Fruit fly (Drosophila melanogaster) whole organism, embryonic: Measurements from ENCODE around the gene CG32462.

Source experiments
- CG10565 ChIP-seq: fragments of 200-800 bp; sonication (Bioruptor generic); optimal IDR thresholded peaks from 3 replicates; lab custom pipeline; 2016; ENCODE audit warnings: missing biosample characterization, mild to moderate bottlenecking, missing genetic modification characterization
- CG11560 ChIP-seq: fragments of 200-800 bp; sonication (Bioruptor generic); IDR thresholded peaks from 3 replicates; pipeline ENCODE4 v1.3.6; 2022; ENCODE audit warnings: missing biosample characterization, missing genetic modification characterization
- CG12769 ChIP-seq: fragments of 200-800 bp; sonication (Bioruptor generic); optimal IDR thresholded peaks from 2 replicates; lab custom pipeline; 2019; ENCODE audit warnings: missing biosample characterization, mild to moderate bottlenecking, missing genetic modification characterization, moderate library complexity
- CG14014 ChIP-seq: fragments of 200-800 bp; sonication (Bioruptor generic); IDR thresholded peaks from 2 replicates; pipeline ENCODE4 v1.3.6; 2022; ENCODE audit warnings: missing biosample characterization, missing genetic modification characterization
- CG14441 ChIP-seq: fragments of 200-800 bp; sonication (Bioruptor generic); IDR thresholded peaks from 2 replicates; pipeline ENCODE4 v1.3.6; 2022; ENCODE audit warnings: missing biosample characterization, missing genetic modification characterization
- CG15011 ChIP-seq: fragments of 200-800 bp; sonication (Bioruptor generic); optimal IDR thresholded peaks from 3 replicates; lab custom pipeline; 2018; ENCODE audit warnings: missing biosample characterization, mild to moderate bottlenecking, missing genetic modification characterization
- CG16815 ChIP-seq: fragments of 200-800 bp; sonication (Bioruptor generic); optimal IDR thresholded peaks from 3 replicates; lab custom pipeline; 2017; ENCODE audit warnings: missing biosample characterization, mild to moderate bottlenecking, missing genetic modification characterization
- CG17186 ChIP-seq: fragments of 200-800 bp; sonication (Bioruptor generic); optimal IDR thresholded peaks from 3 replicates; lab custom pipeline; 2017; ENCODE audit warnings: missing biosample characterization, missing genetic modification reagents, missing genetic modification characterization
- CG17328 ChIP-seq: fragments of 200-800 bp; sonication (Bioruptor generic); IDR thresholded peaks from 2 replicates; pipeline ENCODE4 v1.3.6; 2022; ENCODE audit warnings: missing biosample characterization, missing genetic modification characterization
- CG1832 ChIP-seq: fragments of 200-800 bp; sonication (Bioruptor generic); optimal IDR thresholded peaks from 2 replicates; lab custom pipeline; 2017; ENCODE audit warnings: missing biosample characterization, mild to moderate bottlenecking, missing genetic modification characterization, inconsistent platforms
- CG18599 ChIP-seq: fragments of 200-800 bp; sonication (Bioruptor generic); optimal IDR thresholded peaks from 3 replicates; lab custom pipeline; 2017; ENCODE audit warnings: missing biosample characterization, missing genetic modification characterization, mild to moderate bottlenecking, moderate library complexity, missing genetic modification reagents
- CG30020 ChIP-seq: fragments of 200-800 bp; optimal IDR thresholded peaks from 2 replicates; lab custom pipeline; 2019; ENCODE audit warnings: missing biosample characterization, mild to moderate bottlenecking, missing genetic modification characterization, moderate library complexity
- CG3847 ChIP-seq: fragments of 200-800 bp; sonication (Bioruptor generic); IDR thresholded peaks from 2 replicates; pipeline ENCODE4 v1.3.6; 2022; ENCODE audit warnings: missing biosample characterization, missing genetic modification characterization
- CG5953 ChIP-seq: fragments of 200-800 bp; sonication (Bioruptor generic); IDR thresholded peaks from 2 replicates; pipeline ENCODE4 v1.3.6; 2022; ENCODE audit warnings: missing biosample characterization, missing genetic modification characterization
- CG7556 ChIP-seq: fragments of 200-800 bp; sonication (Bioruptor generic); optimal IDR thresholded peaks from 2 replicates; lab custom pipeline; 2017; ENCODE audit warnings: missing biosample characterization, mild to moderate bottlenecking, missing genetic modification characterization
- CG7963 ChIP-seq: fragments of 200-800 bp; sonication (Bioruptor generic); IDR thresholded peaks from 3 replicates; pipeline ENCODE4 v1.3.6; 2022; ENCODE audit warnings: missing biosample characterization, missing genetic modification characterization; ENCODE audit not compliant: partially characterized antibody
- CG8944 ChIP-seq: fragments of 200-800 bp; sonication (Bioruptor generic); optimal IDR thresholded peaks from 3 replicates; lab custom pipeline; 2016; ENCODE audit warnings: missing biosample characterization, missing genetic modification characterization
- Dbx ChIP-seq: fragments of 200-800 bp; sonication (Bioruptor generic); IDR thresholded peaks from 3 replicates; pipeline ENCODE4 v1.3.6; 2022; ENCODE audit warnings: missing biosample characterization, missing genetic modification characterization
- Gug ChIP-seq: fragments of 200-800 bp; sonication (Bioruptor generic); IDR thresholded peaks from 4 replicates; pipeline ENCODE4 v1.3.6; 2022; ENCODE audit warnings: missing biosample characterization, missing genetic modification characterization
- HLHmδ ChIP-seq: fragments of 200-800 bp; sonication (Bioruptor generic); optimal IDR thresholded peaks from 2 replicates; lab custom pipeline; 2018; ENCODE audit warnings: missing biosample characterization, mild to moderate bottlenecking, missing genetic modification characterization, moderate library complexity
- Hand ChIP-seq: fragments of 200-800 bp; sonication (Bioruptor generic); optimal IDR thresholded peaks from 2 replicates; lab custom pipeline; 2017; ENCODE audit warnings: mild to moderate bottlenecking, missing biosample characterization, missing genetic modification reagents, missing genetic modification characterization
- Lpt ChIP-seq: fragments of >200 bp; optimal IDR thresholded peaks from 2 replicates; lab custom pipeline; 2018; ENCODE audit warnings: missing biosample characterization, missing genetic modification characterization
- MTF-1 ChIP-seq: fragments of 200-800 bp; sonication (Bioruptor generic); optimal IDR thresholded peaks from 2 replicates; lab custom pipeline; 2018; ENCODE audit warnings: missing biosample characterization, mild to moderate bottlenecking, missing genetic modification characterization, borderline replicate concordance
- Max ChIP-seq: fragments of 200-800 bp; sonication (Bioruptor generic); optimal IDR thresholded peaks from 2 replicates; lab custom pipeline; 2016; ENCODE audit warnings: missing biosample characterization, mild to moderate bottlenecking, missing genetic modification characterization
- Nf-YA ChIP-seq: fragments of 200-800 bp; sonication (Bioruptor generic); IDR thresholded peaks from 2 replicates; pipeline ENCODE4 v1.3.6; 2022; ENCODE audit warnings: missing biosample characterization, missing genetic modification characterization
- Rfx ChIP-seq: fragments of 200-800 bp; sonication (Bioruptor generic); IDR thresholded peaks from 2 replicates; pipeline ENCODE4 v1.3.6; 2022; ENCODE audit warnings: missing biosample characterization, missing genetic modification characterization
- Trl ChIP-seq, 3 experiments: fragments of >200 bp in 2 of 3; fragments of 200-800 bp in 1 of 3; sonication (Bioruptor generic) in 1 of 3; optimal IDR thresholded peaks; 2 replicates in 1 of 3; 3 replicates in 2 of 3; lab custom pipeline; 2016 to 2017; ENCODE audit warnings: missing biosample characterization in 1 of 3, missing genetic modification characterization in 1 of 3
- bcd ChIP-seq: fragments of 200-800 bp; sonication (Bioruptor generic); optimal IDR thresholded peaks from 2 replicates; lab custom pipeline; 2017; ENCODE audit warnings: missing biosample characterization, mild to moderate bottlenecking, missing genetic modification characterization
- croc ChIP-seq: fragments of 200-800 bp; sonication (Bioruptor generic); conservative IDR thresholded peaks from 3 replicates; pipeline ENCODE4 v1.3.6; 2022; ENCODE audit warnings: missing biosample characterization, missing genetic modification characterization
- cwo ChIP-seq: fragments of 200-800 bp; sonication (Bioruptor generic); optimal IDR thresholded peaks from 3 replicates; lab custom pipeline; 2017; ENCODE audit warnings: missing biosample characterization, missing genetic modification characterization, mild to moderate bottlenecking, moderate library complexity, missing genetic modification reagents
- danr ChIP-seq: fragments of 200-800 bp; sonication (Bioruptor generic); IDR thresholded peaks from 2 replicates; pipeline ENCODE4 v1.3.6; 2022; ENCODE audit warnings: missing biosample characterization, missing genetic modification characterization
- fd3F ChIP-seq: fragments of 200-800 bp; sonication (Bioruptor generic); optimal IDR thresholded peaks from 2 replicates; lab custom pipeline; 2018; ENCODE audit warnings: missing biosample characterization, mild to moderate bottlenecking, missing genetic modification characterization, moderate library complexity
- fru ChIP-seq: fragments of >200 bp; optimal IDR thresholded peaks from 2 replicates; lab custom pipeline; 2017
- gce ChIP-seq: fragments of 200-800 bp; sonication (Bioruptor generic); IDR thresholded peaks from 3 replicates; pipeline ENCODE4 v1.3.6; 2022; ENCODE audit warnings: missing biosample characterization, missing genetic modification characterization
- h ChIP-seq: fragments of >200 bp; optimal IDR thresholded peaks from 2 replicates; lab custom pipeline; 2017
- hkb ChIP-seq, 2 experiments: fragments of 200-800 bp in 1 of 2; fragments of >200 bp in 1 of 2; sonication (Bioruptor generic) in 1 of 2; IDR thresholded peaks in 1 of 2; optimal IDR thresholded peaks in 1 of 2; 2 replicates each; pipeline versions ENCODE4 v1.3.6 to Lab custom; 2017 to 2022; ENCODE audit warnings: missing biosample characterization in 1 of 2, missing genetic modification characterization in 1 of 2
- lola ChIP-seq, 3 experiments: fragments of >200 bp in 2 of 3; fragments of 200-800 bp in 1 of 3; sonication (Bioruptor generic) in 1 of 3; optimal IDR thresholded peaks; 2 replicates each; lab custom pipeline; 2017 to 2019; ENCODE audit warnings: missing biosample characterization in 3 of 3, missing genetic modification characterization in 3 of 3, mild to moderate bottlenecking in 1 of 3, moderate library complexity in 1 of 3
- nerfin-2 ChIP-seq: fragments of 200-800 bp; sonication (Bioruptor generic); IDR thresholded peaks from 2 replicates; pipeline ENCODE4 v1.3.6; 2022; ENCODE audit warnings: missing biosample characterization, missing genetic modification characterization; ENCODE audit not compliant: partially characterized antibody
- pnt ChIP-seq: fragments of 200-800 bp; sonication (Bioruptor generic); optimal IDR thresholded peaks from 3 replicates; lab custom pipeline; 2016; ENCODE audit warnings: missing biosample characterization, missing genetic modification characterization
- prd ChIP-seq, 3 experiments: fragments of >200 bp in 2 of 3; fragments of 200-800 bp in 1 of 3; sonication (Bioruptor generic) in 1 of 3; optimal IDR thresholded peaks in 2 of 3; IDR thresholded peaks in 1 of 3; 2 replicates in 2 of 3; 3 replicates in 1 of 3; pipeline versions ENCODE4 v1.3.6 to Lab custom; 2017 to 2022; ENCODE audit warnings: missing biosample characterization in 1 of 3, missing genetic modification characterization in 1 of 3
- slp2 ChIP-seq: fragments of 200-800 bp; sonication (Bioruptor generic); optimal IDR thresholded peaks from 2 replicates; lab custom pipeline; 2016; ENCODE audit warnings: missing biosample characterization, missing genetic modification characterization
- so ChIP-seq: fragments of 200-800 bp; sonication (Bioruptor generic); IDR thresholded peaks from 3 replicates; pipeline ENCODE4 v1.3.6; 2022; ENCODE audit warnings: missing biosample characterization, missing genetic modification characterization
- ssp ChIP-seq: fragments of 200-800 bp; sonication (Bioruptor generic); IDR thresholded peaks from 2 replicates; pipeline ENCODE4 v1.3.6; 2022; ENCODE audit warnings: missing biosample characterization, missing genetic modification characterization
- tup ChIP-seq: fragments of 200-800 bp; sonication (Bioruptor generic); optimal IDR thresholded peaks from 2 replicates; lab custom pipeline; 2016; ENCODE audit warnings: missing biosample characterization, mild to moderate bottlenecking, missing genetic modification characterization, moderate library complexity
- unpg ChIP-seq: fragments of 200-800 bp; sonication (Bioruptor generic); optimal IDR thresholded peaks from 3 replicates; lab custom pipeline; 2018; ENCODE audit warnings: missing biosample characterization, mild to moderate bottlenecking, missing genetic modification characterization, moderate library complexity
- vfl ChIP-seq: fragments of 200-800 bp; sonication (Bioruptor generic); optimal IDR thresholded peaks from 2 replicates; lab custom pipeline; 2016; ENCODE audit warnings: missing biosample characterization, missing genetic modification characterization
- wdn ChIP-seq: fragments of 200-800 bp; sonication (Bioruptor generic); IDR thresholded peaks from 2 replicates; pipeline ENCODE4 v1.3.6; 2022; ENCODE audit warnings: missing biosample characterization, missing genetic modification characterization
- wek ChIP-seq: fragments of 200-800 bp; sonication (Bioruptor generic); optimal IDR thresholded peaks from 3 replicates; lab custom pipeline; 2018; ENCODE audit warnings: missing biosample characterization, mild to moderate bottlenecking, missing genetic modification characterization, moderate library complexity

Gene CG32462

dm6 chr3L:22878723-22879343, 25.5 kb upstream of the CG32462 start, which contains the start of the genes Chro and Ssl1 (continued):
- peak; percentile 100 for TF ChIP-seq CG10565
- TF ChIP-seq CG17186 (GFP tag; lab: Kevin White, UChicago): peak; percentile 98
- no peak for TF ChIP-seq Trl (optimal IDR thresholded peaks at IDR 0.05; lab: Kevin White, UChicago)
- TF ChIP-seq Trl (GFP tag; optimal IDR thresholded peaks at IDR 0.05; lab: Kevin White, UChicago): peak; percentile 100
- TF ChIP-seq Lpt: no peak
- TF ChIP-seq MTF-1 (GFP tag; lab: Kevin White, UChicago): peak; percentile 99
- no peak for TF ChIP-seq nerfin-2
- TF ChIP-seq h (lab: Kevin White, UChicago): no peak
- TF ChIP-seq croc: peak; percentile 100
- peak; percentile 100 for TF ChIP-seq CG8944
- TF ChIP-seq CG12769 (tag; lab: Kevin White, UChicago): peak; percentile 100
- peak; percentile 100 for TF ChIP-seq danr (GFP tag; lab: Robert Waterston, UW)
- TF ChIP-seq prd (optimal IDR thresholded peaks at IDR 0.05; lab: Kevin White, UChicago): no peak
- peak; percentile 100 for TF ChIP-seq prd (GFP tag; IDR thresholded peaks at IDR 0.05; lab: Robert Waterston, UW)
- TF ChIP-seq Rfx: peak; percentile 100
- peak; percentile 100 for TF ChIP-seq CG15011 (GFP tag; lab: Kevin White, UChicago)
- TF ChIP-seq lola (GFP tag; optimal IDR thresholded peaks at IDR 0.05; lab: Kevin White, UChicago): peak in 1 of 3 experiments; percentile 100
- TF ChIP-seq CG14441 (GFP tag; lab: Robert Waterston, UW): peak; percentile 100
- TF ChIP-seq CG7963 (GFP tag; lab: Robert Waterston, UW): no peak
- peak; percentile 100 for TF ChIP-seq Max (GFP tag; lab: Kevin White, UChicago)
- peak; percentile 97 for TF ChIP-seq wek (GFP tag; lab: Kevin White, UChicago)
- TF ChIP-seq wdn: peak; percentile 99
- TF ChIP-seq hkb (optimal IDR thresholded peaks at IDR 0.05; lab: Kevin White, UChicago): peak; percentile 99
- TF ChIP-seq hkb (GFP tag; IDR thresholded peaks at IDR 0.05; lab: Robert Waterston, UW): peak; percentile 100
- TF ChIP-seq CG18599 (GFP tag; lab: Kevin White, UChicago): peak; percentile 100
- TF ChIP-seq vfl: peak; percentile 100
- TF ChIP-seq CG3847 (GFP tag; lab: Robert Waterston, UW): peak; percentile 100
- peak; percentile 31 for TF ChIP-seq CG1832 (GFP tag; lab: Kevin White, UChicago)
- TF ChIP-seq slp2: peak; percentile 100
- peak; percentile 100 for TF ChIP-seq Nf-YA
- peak; percentile 100 for TF ChIP-seq unpg (GFP tag; lab: Kevin White, UChicago)
- peak; percentile 98 for TF ChIP-seq ssp (GFP tag; lab: Robert Waterston, UW)
- peak; percentile 100 for TF ChIP-seq CG5953 (GFP tag; lab: Robert Waterston, UW)
- TF ChIP-seq Hand (GFP tag; lab: Kevin White, UChicago): peak; percentile 99
- TF ChIP-seq tup (GFP tag; lab: Kevin White, UChicago): peak; percentile 100
- TF ChIP-seq pnt (GFP tag; lab: Kevin White, UChicago): peak; percentile 100
- peak; percentile 100 for TF ChIP-seq bcd (GFP tag; lab: Kevin White, UChicago)
- peak; percentile 100 for TF ChIP-seq CG17328 (GFP tag; lab: Robert Waterston, UW)
- peak; percentile 100 for TF ChIP-seq CG7556 (GFP tag; lab: Kevin White, UChicago)
- TF ChIP-seq Gug (GFP tag; lab: Robert Waterston, UW): peak; percentile 100
- TF ChIP-seq fd3F (GFP tag; lab: Kevin White, UChicago): peak; percentile 99
- TF ChIP-seq so (GFP tag; lab: Robert Waterston, UW): peak; percentile 100
- TF ChIP-seq cwo (GFP tag; lab: Kevin White, UChicago): peak; percentile 99
- peak; percentile 49 for TF ChIP-seq HLHmδ (GFP tag; lab: Kevin White, UChicago)
- TF ChIP-seq CG16815: peak; percentile 100
- no peak for TF ChIP-seq fru
- peak; percentile 99 for TF ChIP-seq gce (GFP tag; lab: Robert Waterston, UW)
- TF ChIP-seq CG30020 (tag; lab: Kevin White, UChicago): peak; percentile 93
- peak; percentile 100 for TF ChIP-seq CG14014 (GFP tag; lab: Robert Waterston, UW)
- peak; percentile 100 for TF ChIP-seq Dbx (GFP tag; lab: Robert Waterston, UW)
- peak; percentile 96 for TF ChIP-seq CG11560 (tag; lab: Robert Waterston, UW)
